Fruit fly (Drosophila melanogaster) whole organism, embryonic: ENCODE results near the gene CG31798.

ENCODE experiments used
- Atf3 ChIP-seq: fragments of 200-800 bp; sonication (Bioruptor generic); optimal IDR thresholded peaks from 3 replicates; lab custom pipeline; 2016; ENCODE audit warnings: missing biosample characterization, missing genetic modification characterization
- CG12104 ChIP-seq: fragments of 200-800 bp; sonication (Bioruptor generic); optimal IDR thresholded peaks from 3 replicates; lab custom pipeline; 2016; ENCODE audit warnings: missing biosample characterization, missing genetic modification characterization
- CG14667 ChIP-seq: fragments of 200-800 bp; sonication (Bioruptor generic); IDR thresholded peaks from 2 replicates; pipeline ENCODE4 v1.3.6; 2022; ENCODE audit warnings: missing biosample characterization, missing genetic modification characterization
- CG15514 ChIP-seq: fragments of 200-800 bp; sonication (Bioruptor generic); optimal IDR thresholded peaks from 3 replicates; lab custom pipeline; 2017; ENCODE audit warnings: missing biosample characterization, missing genetic modification characterization, mild to moderate bottlenecking, moderate library complexity, missing genetic modification reagents
- CG16815 ChIP-seq: fragments of 200-800 bp; sonication (Bioruptor generic); optimal IDR thresholded peaks from 3 replicates; lab custom pipeline; 2017; ENCODE audit warnings: missing biosample characterization, mild to moderate bottlenecking, missing genetic modification characterization
- CG17328 ChIP-seq: fragments of 200-800 bp; sonication (Bioruptor generic); IDR thresholded peaks from 2 replicates; pipeline ENCODE4 v1.3.6; 2022; ENCODE audit warnings: missing biosample characterization, missing genetic modification characterization
- CG17912 ChIP-seq: fragments of 200-800 bp; sonication (Bioruptor generic); optimal IDR thresholded peaks from 2 replicates; lab custom pipeline; 2018; ENCODE audit warnings: missing biosample characterization, mild to moderate bottlenecking, missing genetic modification characterization
- CG18262 ChIP-seq: fragments of 200-800 bp; optimal IDR thresholded peaks from 3 replicates; lab custom pipeline; 2019; ENCODE audit warnings: missing biosample characterization, mild to moderate bottlenecking, missing genetic modification characterization, moderate library complexity
- CG18599 ChIP-seq: fragments of 200-800 bp; sonication (Bioruptor generic); optimal IDR thresholded peaks from 3 replicates; lab custom pipeline; 2017; ENCODE audit warnings: missing biosample characterization, missing genetic modification characterization, mild to moderate bottlenecking, moderate library complexity, missing genetic modification reagents
- CG31224 ChIP-seq: fragments of 200-800 bp; sonication (Bioruptor generic); IDR thresholded peaks from 2 replicates; pipeline ENCODE4 v1.3.6; 2022; ENCODE audit warnings: missing biosample characterization, missing genetic modification characterization
- CG32772 ChIP-seq: fragments of 200-800 bp; sonication (Bioruptor generic); IDR thresholded peaks from 2 replicates; pipeline ENCODE4 v1.3.6; 2022; ENCODE audit warnings: missing biosample characterization, missing genetic modification characterization
- CG33557 ChIP-seq: fragments of 200-800 bp; sonication (Bioruptor generic); optimal IDR thresholded peaks from 2 replicates; lab custom pipeline; 2019; ENCODE audit warnings: missing biosample characterization, mild to moderate bottlenecking, missing genetic modification characterization, moderate library complexity
- CG3847 ChIP-seq: fragments of 200-800 bp; sonication (Bioruptor generic); IDR thresholded peaks from 2 replicates; pipeline ENCODE4 v1.3.6; 2022; ENCODE audit warnings: missing biosample characterization, missing genetic modification characterization
- CG6813 ChIP-seq: fragments of 200-800 bp; sonication (Bioruptor generic); optimal IDR thresholded peaks from 2 replicates; lab custom pipeline; 2017; ENCODE audit warnings: missing biosample characterization, missing genetic modification characterization, mild to moderate bottlenecking, moderate library complexity, missing genetic modification reagents
- CG9797 ChIP-seq: fragments of 200-800 bp; sonication (Bioruptor generic); optimal IDR thresholded peaks from 3 replicates; lab custom pipeline; 2018; ENCODE audit warnings: missing biosample characterization, mild to moderate bottlenecking, missing genetic modification characterization
- CoRest ChIP-seq: fragments of 200-800 bp; sonication (Bioruptor generic); optimal IDR thresholded peaks from 3 replicates; lab custom pipeline; 2018; ENCODE audit warnings: missing biosample characterization, mild to moderate bottlenecking, missing genetic modification characterization, moderate library complexity
- Dbx ChIP-seq: fragments of 200-800 bp; sonication (Bioruptor generic); IDR thresholded peaks from 3 replicates; pipeline ENCODE4 v1.3.6; 2022; ENCODE audit warnings: missing biosample characterization, missing genetic modification characterization
- Dek ChIP-seq: fragments of 200-800 bp; sonication (Bioruptor generic); optimal IDR thresholded peaks from 3 replicates; lab custom pipeline; 2019; ENCODE audit warnings: missing biosample characterization, mild to moderate bottlenecking, missing genetic modification characterization, moderate library complexity
- Dip3 ChIP-seq: fragments of 200-800 bp; sonication (Bioruptor generic); optimal IDR thresholded peaks from 3 replicates; lab custom pipeline; 2016; ENCODE audit warnings: missing biosample characterization, missing genetic modification characterization
- Doc2 ChIP-seq: fragments of 200-800 bp; sonication (Bioruptor generic); IDR thresholded peaks from 2 replicates; pipeline ENCODE4 v1.3.6; 2022; ENCODE audit warnings: missing biosample characterization, missing genetic modification characterization
- ERR ChIP-seq: fragments of 200-800 bp; sonication (Bioruptor generic); optimal IDR thresholded peaks from 2 replicates; lab custom pipeline; 2016; ENCODE audit warnings: missing biosample characterization, missing genetic modification characterization
- HLH4C ChIP-seq: fragments of 200-800 bp; sonication (Bioruptor generic); IDR thresholded peaks from 3 replicates; pipeline ENCODE4 v1.3.6; 2022; ENCODE audit warnings: missing biosample characterization, missing genetic modification characterization; ENCODE audit not compliant: partially characterized antibody
- Mes4 ChIP-seq: fragments of 200-800 bp; sonication (Bioruptor generic); optimal IDR thresholded peaks from 2 replicates; lab custom pipeline; 2016; ENCODE audit warnings: missing biosample characterization, missing genetic modification characterization
- NC2β ChIP-seq: fragments of 200-800 bp; sonication (Bioruptor generic); optimal IDR thresholded peaks from 2 replicates; lab custom pipeline; 2016; ENCODE audit warnings: missing biosample characterization, missing genetic modification characterization
- Nf-YB ChIP-seq: fragments of 200-800 bp; sonication (Bioruptor generic); optimal IDR thresholded peaks from 3 replicates; lab custom pipeline; 2019; ENCODE audit warnings: missing biosample characterization, mild to moderate bottlenecking, missing genetic modification characterization, moderate library complexity
- Nf-YC ChIP-seq: fragments of 200-800 bp; optimal IDR thresholded peaks from 3 replicates; lab custom pipeline; 2019; ENCODE audit warnings: missing biosample characterization, mild to moderate bottlenecking, missing genetic modification characterization, moderate library complexity
- Opbp ChIP-seq: fragments of 200-800 bp; sonication (Bioruptor generic); IDR thresholded peaks from 3 replicates; pipeline ENCODE4 v1.3.6; 2022; ENCODE audit warnings: missing biosample characterization, missing genetic modification characterization; ENCODE audit not compliant: partially characterized antibody
- Scr ChIP-seq: fragments of 200-800 bp; sonication (Bioruptor generic); IDR thresholded peaks from 2 replicates; pipeline ENCODE4 v1.3.6; 2022; ENCODE audit warnings: missing biosample characterization, missing genetic modification characterization; ENCODE audit not compliant: partially characterized antibody
- Side ChIP-seq: fragments of 200-800 bp; sonication (Bioruptor generic); optimal IDR thresholded peaks from 2 replicates; lab custom pipeline; 2016; ENCODE audit warnings: missing biosample characterization, missing genetic modification characterization
- Sry-δ ChIP-seq: fragments of 200-800 bp; sonication (Bioruptor generic); optimal IDR thresholded peaks from 2 replicates; lab custom pipeline; 2016; ENCODE audit warnings: missing biosample characterization, missing genetic modification characterization
- Stat92E ChIP-seq, 3 experiments: fragments of >200 bp in 2 of 3; fragments of 200-800 bp in 1 of 3; sonication (Bioruptor generic) in 1 of 3; optimal IDR thresholded peaks; 2 replicates each; lab custom pipeline; 2017 to 2019; ENCODE audit warnings: missing biosample characterization in 3 of 3, missing genetic modification characterization in 3 of 3, mild to moderate bottlenecking in 1 of 3, moderate library complexity in 1 of 3
- ash1 ChIP-seq: fragments of 200-800 bp; sonication (Bioruptor generic); optimal IDR thresholded peaks from 2 replicates; lab custom pipeline; 2018; ENCODE audit warnings: missing biosample characterization, mild to moderate bottlenecking, missing genetic modification characterization
- br ChIP-seq: fragments of >200 bp; optimal IDR thresholded peaks from 2 replicates; lab custom pipeline; 2017
- croc ChIP-seq: fragments of 200-800 bp; sonication (Bioruptor generic); conservative IDR thresholded peaks from 3 replicates; pipeline ENCODE4 v1.3.6; 2022; ENCODE audit warnings: missing biosample characterization, missing genetic modification characterization
- cwo ChIP-seq: fragments of 200-800 bp; sonication (Bioruptor generic); optimal IDR thresholded peaks from 3 replicates; lab custom pipeline; 2017; ENCODE audit warnings: missing biosample characterization, missing genetic modification characterization, mild to moderate bottlenecking, moderate library complexity, missing genetic modification reagents
- dm ChIP-seq: fragments of 200-800 bp; sonication (Bioruptor generic); optimal IDR thresholded peaks from 3 replicates; lab custom pipeline; 2016; ENCODE audit warnings: missing biosample characterization, missing genetic modification characterization
- exex ChIP-seq: fragments of 200-800 bp; sonication (Bioruptor generic); optimal IDR thresholded peaks from 4 replicates; lab custom pipeline; 2018; ENCODE audit warnings: missing biosample characterization, mild to moderate bottlenecking, missing genetic modification characterization, moderate library complexity
- fd96Cb ChIP-seq: fragments of 200-800 bp; sonication (Bioruptor generic); optimal IDR thresholded peaks from 2 replicates; lab custom pipeline; 2018; ENCODE audit warnings: missing biosample characterization, mild to moderate bottlenecking, missing genetic modification characterization, moderate library complexity
- gce ChIP-seq: fragments of 200-800 bp; sonication (Bioruptor generic); IDR thresholded peaks from 3 replicates; pipeline ENCODE4 v1.3.6; 2022; ENCODE audit warnings: missing biosample characterization, missing genetic modification characterization
- gro ChIP-seq: fragments of 200-800 bp; sonication (Bioruptor generic); optimal IDR thresholded peaks from 2 replicates; lab custom pipeline; 2016; ENCODE audit warnings: missing biosample characterization, missing genetic modification characterization
- lbe ChIP-seq: fragments of 200-800 bp; sonication (Bioruptor generic); optimal IDR thresholded peaks from 2 replicates; lab custom pipeline; 2016; ENCODE audit warnings: missing biosample characterization, mild to moderate bottlenecking, missing genetic modification characterization
- lilli ChIP-seq: fragments of 200-800 bp; sonication (Bioruptor generic); optimal IDR thresholded peaks from 3 replicates; lab custom pipeline; 2016; ENCODE audit warnings: missing biosample characterization, missing genetic modification characterization
- lov ChIP-seq, 2 experiments: fragments of 200-800 bp in 1 of 2; fragments of >200 bp in 1 of 2; sonication (Bioruptor generic) in 1 of 2; IDR thresholded peaks in 1 of 2; optimal IDR thresholded peaks in 1 of 2; 2 replicates in 1 of 2; 3 replicates in 1 of 2; pipeline versions ENCODE4 v1.3.6 to Lab custom; 2017 to 2022; ENCODE audit warnings: missing biosample characterization in 1 of 2, missing genetic modification characterization in 1 of 2
- nau ChIP-seq: fragments of 200-800 bp; sonication (Bioruptor generic); optimal IDR thresholded peaks from 3 replicates; lab custom pipeline; 2017; ENCODE audit warnings: missing biosample characterization, mild to moderate bottlenecking, missing genetic modification characterization, missing genetic modification reagents
- nmo ChIP-seq: fragments of 200-800 bp; sonication (Bioruptor generic); optimal IDR thresholded peaks from 2 replicates; lab custom pipeline; 2018; ENCODE audit warnings: missing biosample characterization, mild to moderate bottlenecking, missing genetic modification characterization, moderate library complexity
- otp ChIP-seq: fragments of 200-800 bp; sonication (Bioruptor generic); IDR thresholded peaks from 3 replicates; pipeline ENCODE4, ENCODE4 v1.3.6; 2022; ENCODE audit warnings: missing biosample characterization, missing genetic modification characterization
- repo ChIP-seq: fragments of 200-800 bp; sonication (Bioruptor generic); optimal IDR thresholded peaks from 2 replicates; lab custom pipeline; 2016; ENCODE audit warnings: missing biosample characterization, missing genetic modification characterization
- sima ChIP-seq: fragments of 200-800 bp; sonication (Bioruptor generic); optimal IDR thresholded peaks from 2 replicates; lab custom pipeline; 2016; ENCODE audit warnings: missing biosample characterization, missing genetic modification characterization
- sisA ChIP-seq: fragments of 200-800 bp; sonication (Bioruptor generic); IDR thresholded peaks from 2 replicates; pipeline ENCODE4 v1.3.6; 2022; ENCODE audit warnings: missing biosample characterization, missing genetic modification characterization
- stc ChIP-seq: fragments of 200-800 bp; sonication (Bioruptor generic); IDR thresholded peaks from 2 replicates; pipeline ENCODE4 v1.3.6; 2022; ENCODE audit warnings: missing biosample characterization, missing genetic modification characterization

CG31798 gene

DNA sequence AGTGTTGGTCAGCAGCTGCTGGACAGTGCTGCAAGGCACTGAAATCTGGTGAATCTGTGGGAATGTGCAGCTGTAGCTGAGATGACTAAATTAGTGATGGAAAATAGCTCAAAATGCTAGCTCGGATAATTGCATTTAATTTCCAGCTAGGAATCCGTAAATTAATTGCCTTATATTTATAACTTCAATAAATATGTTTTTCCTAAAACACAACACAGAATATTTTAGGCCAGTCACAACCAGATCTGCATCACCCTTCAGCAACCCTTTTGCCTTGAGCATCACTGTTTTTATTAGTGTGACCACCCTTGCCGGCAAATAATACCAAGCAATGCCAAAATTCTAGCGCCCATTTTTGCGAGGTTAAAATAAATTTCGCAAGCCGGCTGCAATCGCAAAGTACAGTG is 50.8 kb downstream of the CG31798 start, which contains the start of gene Hs2st (continued):
- peak; percentile 84 for TF ChIP-seq CG9797 (GFP tag; lab: Kevin White, UChicago)
- peak; percentile 96 for TF ChIP-seq sisA
- TF ChIP-seq repo (GFP tag; lab: Kevin White, UChicago), result peak; percentile 89
- TF ChIP-seq gro (GFP tag; lab: Kevin White, UChicago), result peak; percentile 96
- TF ChIP-seq Scr (GFP tag; lab: Robert Waterston, UW), result peak; percentile 59
- peak; percentile 83 for TF ChIP-seq Nf-YC
- peak; percentile 85 for TF ChIP-seq lbe
- peak; percentile 83 for TF ChIP-seq Doc2
- peak; percentile 91 for TF ChIP-seq croc (GFP tag; lab: Robert Waterston, UW)
- TF ChIP-seq gce, result peak; percentile 57; the same call in 1 of the 3 replicates
- TF ChIP-seq ash1 (GFP tag; lab: Kevin White, UChicago), result no peak
- peak; percentile 91 for TF ChIP-seq NC2β (GFP tag; lab: Kevin White, UChicago)
- peak; percentile 95 for TF ChIP-seq CoRest
- TF ChIP-seq CG15514 (GFP tag; lab: Kevin White, UChicago), result peak; percentile 85
- TF ChIP-seq CG17328 (GFP tag; lab: Robert Waterston, UW), result peak; percentile 88
- TF ChIP-seq Sry-δ (GFP tag; lab: Kevin White, UChicago), result peak; percentile 82
- TF ChIP-seq nau (GFP tag; lab: Kevin White, UChicago), result no peak
- TF ChIP-seq Side, result peak; percentile 91
- peak; percentile 75 for TF ChIP-seq cwo (GFP tag; lab: Kevin White, UChicago)
- TF ChIP-seq Stat92E (GFP tag; optimal IDR thresholded peaks at IDR 0.05; lab: Kevin White, UChicago), result peak in 1 of 3 experiments; percentile 59
- TF ChIP-seq CG31224, result peak; percentile 90
- TF ChIP-seq CG18599 (GFP tag; lab: Kevin White, UChicago), result peak; percentile 91
- TF ChIP-seq CG6813 (GFP tag; lab: Kevin White, UChicago), result peak; percentile 61
- peak; percentile 84 for TF ChIP-seq CG18262
- peak; percentile 94 for TF ChIP-seq Atf3 (GFP tag; lab: Kevin White, UChicago)
- TF ChIP-seq CG14667 (GFP tag; lab: Robert Waterston, UW), result peak; percentile 92
- TF ChIP-seq lilli (GFP tag; lab: Kevin White, UChicago), result peak; percentile 98
- peak; percentile 86 for TF ChIP-seq CG33557 (GFP tag; lab: Kevin White, UChicago)
- TF ChIP-seq CG12104 (GFP tag; lab: Kevin White, UChicago), result peak; percentile 85
- peak; percentile 94 for TF ChIP-seq CG16815
- TF ChIP-seq Opbp (GFP tag; lab: Robert Waterston, UW), result 0 out of 3 replicates have a peak, but pooled peaks have one; percentile 53
- peak; percentile 57 for TF ChIP-seq CG17912 (GFP tag; lab: Kevin White, UChicago)
- TF ChIP-seq Mes4 (GFP tag; lab: Kevin White, UChicago), result peak; percentile 83
- TF ChIP-seq sima (GFP tag; lab: Kevin White, UChicago), result peak; percentile 79
- TF ChIP-seq CG3847 (GFP tag; lab: Robert Waterston, UW), result peak; percentile 97
- TF ChIP-seq Dek (tag; lab: Kevin White, UChicago), result peak; percentile 83
- peak; percentile 97 for TF ChIP-seq nmo (GFP tag; lab: Kevin White, UChicago)
- TF ChIP-seq exex (tag; lab: Kevin White, UChicago), result peak; percentile 57
- peak; percentile 96 for TF ChIP-seq Dbx (GFP tag; lab: Robert Waterston, UW)
- no peak for TF ChIP-seq lov (optimal IDR thresholded peaks at IDR 0.05; lab: Kevin White, UChicago)
- TF ChIP-seq lov (GFP tag; IDR thresholded peaks at IDR 0.05; lab: Robert Waterston, UW), result peak; percentile 77
- TF ChIP-seq otp, result peak; percentile 79; the same call in 2 of the 3 replicates
- peak; percentile 86 for TF ChIP-seq fd96Cb
- TF ChIP-seq HLH4C (GFP tag; lab: Robert Waterston, UW), result no peak
- peak; percentile 89 for TF ChIP-seq dm (GFP tag; lab: Kevin White, UChicago)
- no peak for TF ChIP-seq br
- TF ChIP-seq stc (GFP tag; lab: Robert Waterston, UW), result peak; percentile 81
- TF ChIP-seq CG32772 (GFP tag; lab: Robert Waterston, UW), result peak; percentile 95
- peak; percentile 87 for TF ChIP-seq ERR (GFP tag; lab: Kevin White, UChicago)
- peak; percentile 65 for TF ChIP-seq Nf-YB
- peak; percentile 97 for TF ChIP-seq Dip3 (GFP tag; lab: Kevin White, UChicago)
